Worm (Caenorhabditis elegans) whole organism, midembryonic: ENCODE measurements around the gene B0432.8.

Source experiments
- cog-1 ChIP-seq: sonication (generic microtip); optimal IDR thresholded peaks from 2 replicates; lab custom pipeline; 2016; ENCODE audit warnings: missing genetic modification characterization, missing compliant biosample characterization
- klf-2 ChIP-seq: fragments of 200-800 bp; sonication (Bioruptor generic); conservative IDR thresholded peaks from 2 replicates; pipeline ENCODE4 v1.3.6; 2022; ENCODE audit warnings: missing genetic modification reagents, missing genetic modification characterization, missing compliant biosample characterization
- ref-1 ChIP-seq: fragments of 200-800 bp; sonication (Bioruptor generic); conservative IDR thresholded peaks from 2 replicates; pipeline ENCODE4 v1.3.6; 2022; ENCODE audit warnings: missing genetic modification reagents, missing genetic modification characterization, missing compliant biosample characterization
- ztf-23 ChIP-seq: fragments of 200-800 bp; sonication (Bioruptor generic); IDR thresholded peaks from 2 replicates; pipeline ENCODE4 v1.3.6; 2022; ENCODE audit warnings: missing genetic modification reagents, missing genetic modification characterization, missing compliant biosample characterization

ce11 chrII:319459-319858 is 40.9 kb upstream of the B0432.8 start, which contains the start of gene far-7:
- TF ChIP-seq ref-1 (GFP tag; lab: Robert Waterston, UW) (no peak), ztf-23 (no peak), cog-1 (tag; lab: Kevin White, UChicago) (no peak), klf-2 (GFP tag; lab: Robert Waterston, UW) (no peak)
